Worm (Caenorhabditis elegans) whole organism, midembryonic: ENCODE results near the gene T06E6.1.

Experiments
- T22C8.4 ChIP-seq: fragments of 200-800 bp; sonication (Bioruptor generic); IDR thresholded peaks from 2 replicates; pipeline ENCODE4 v1.3.6; 2022; ENCODE audit warnings: missing genetic modification characterization, missing compliant biosample characterization
- cog-1 ChIP-seq: sonication (generic microtip); optimal IDR thresholded peaks from 2 replicates; lab custom pipeline; 2016; ENCODE audit warnings: missing genetic modification characterization, missing compliant biosample characterization
- flt-1 ChIP-seq: fragments of 200-800 bp; sonication (Bioruptor generic); IDR thresholded peaks from 2 replicates; pipeline ENCODE4 v1.3.6; 2022; ENCODE audit warnings: missing genetic modification characterization, missing compliant biosample characterization
- klf-2 ChIP-seq: fragments of 200-800 bp; sonication (Bioruptor generic); conservative IDR thresholded peaks from 2 replicates; pipeline ENCODE4 v1.3.6; 2022; ENCODE audit warnings: missing genetic modification reagents, missing genetic modification characterization, missing compliant biosample characterization
- med-1 ChIP-seq: sonication (generic microtip); optimal IDR thresholded peaks from 2 replicates; lab custom pipeline; 2017; ENCODE audit warnings: missing genetic modification characterization, mild to moderate bottlenecking, missing compliant biosample characterization, antibody characterized with exemption, missing genetic modification reagents; ENCODE audit not compliant: insufficient read depth
- ref-1 ChIP-seq: fragments of 200-800 bp; sonication (Bioruptor generic); conservative IDR thresholded peaks from 2 replicates; pipeline ENCODE4 v1.3.6; 2022; ENCODE audit warnings: missing genetic modification reagents, missing genetic modification characterization, missing compliant biosample characterization
- tab-1 ChIP-seq: fragments of 200-800 bp; sonication (Bioruptor generic); IDR thresholded peaks from 2 replicates; pipeline ENCODE4 v1.3.6; 2022; ENCODE audit warnings: missing genetic modification characterization, missing compliant biosample characterization
- ztf-23 ChIP-seq: fragments of 200-800 bp; sonication (Bioruptor generic); IDR thresholded peaks from 2 replicates; pipeline ENCODE4 v1.3.6; 2022; ENCODE audit warnings: missing genetic modification reagents, missing genetic modification characterization, missing compliant biosample characterization
- ztf-29 ChIP-seq: fragments of 200-800 bp; sonication (Bioruptor generic); IDR thresholded peaks from 2 replicates; pipeline ENCODE4 v1.3.6; 2022; ENCODE audit warnings: missing genetic modification reagents, missing genetic modification characterization, missing compliant biosample characterization

Gene T06E6.1

ce11 chrV:15350615-15351014, 44.1 kb downstream of the T06E6.1 start, which contains the start of gene clec-231:
Gene clec-231 (minus strand): TSS chrV:15350715.
- TF ChIP-seq ztf-29 (no peak), flt-1 (GFP tag; lab: Robert Waterston, UW) (no peak), ztf-23 (GFP tag; lab: Robert Waterston, UW) (no peak), med-1 (GFP tag; lab: Kevin White, UChicago) (no peak), klf-2 (GFP tag; lab: Robert Waterston, UW) (no peak), cog-1 (no peak)

- TF ChIP-seq tab-1 (GFP tag; lab: Robert Waterston, UW) (no peak), med-1 (GFP tag; lab: Kevin White, UChicago) (no peak), cog-1 (no peak), flt-1 (GFP tag; lab: Robert Waterston, UW) (no peak), ref-1 (GFP tag; lab: Robert Waterston, UW) (no peak), T22C8.4 (GFP tag; lab: Robert Waterston, UW) (no peak)
These were observed 45.7 kb downstream of the T06E6.1 start, which contains the start of gene clec-230 for ce11 chrV:15349044-15349443. Gene clec-230 (minus strand): TSS chrV:15349144.

DNA sequence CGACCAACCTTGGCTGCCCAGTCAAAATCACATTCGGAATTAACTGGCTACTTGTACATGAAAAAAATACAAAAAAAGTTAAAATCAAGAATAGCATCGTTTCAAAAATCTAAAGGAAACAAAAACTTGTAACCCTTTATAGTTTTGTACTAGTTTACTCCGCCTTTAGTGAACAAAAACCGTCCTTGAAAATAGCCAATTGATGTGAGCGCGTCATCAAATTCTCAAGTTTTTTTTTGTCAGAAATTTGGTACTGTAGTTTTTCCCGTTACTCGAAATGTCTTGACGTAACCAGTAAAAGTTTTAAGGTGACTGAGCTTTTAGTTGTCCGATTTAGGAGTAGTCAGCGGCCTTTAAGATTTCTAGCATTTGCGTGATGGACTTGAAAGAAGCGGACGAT, 47.5 kb downstream of the T06E6.1 start, which contains the start of gene C29F3.3:
Gene C29F3.3 (minus strand): TSS at position 101 of the 400 bp plus-strand sequence.
- TF ChIP-seq flt-1 (GFP tag; lab: Robert Waterston, UW) (no peak), med-1 (GFP tag; lab: Kevin White, UChicago) (no peak), ztf-29 (no peak), ztf-23 (GFP tag; lab: Robert Waterston, UW) (no peak), T22C8.4 (GFP tag; lab: Robert Waterston, UW) (no peak), klf-2 (GFP tag; lab: Robert Waterston, UW) (no peak), ref-1 (GFP tag; lab: Robert Waterston, UW) (no peak), tab-1 (GFP tag; lab: Robert Waterston, UW) (no peak), cog-1 (no peak)

DNA sequence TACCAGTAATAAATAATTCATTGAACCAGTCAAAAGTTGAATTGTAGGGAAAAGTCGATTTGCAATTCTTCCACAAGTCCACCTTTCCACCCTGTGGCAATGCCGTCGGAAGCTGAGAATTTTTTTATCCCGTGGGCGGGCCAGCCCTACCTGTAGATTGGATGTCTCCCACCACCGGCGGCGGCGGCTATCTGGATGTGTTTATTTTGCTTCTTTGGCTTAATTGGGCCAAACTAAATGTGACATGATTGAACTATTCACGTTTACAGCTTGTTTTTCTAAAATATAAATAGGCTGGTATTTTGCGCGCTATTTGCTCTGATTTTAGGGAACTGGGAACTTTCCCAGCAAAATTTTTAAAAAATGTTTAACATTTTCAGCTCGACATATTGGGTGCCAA, 50.3 kb downstream of the T06E6.1 start, which contains the start of gene wrt-8:
Gene wrt-8 (minus strand): TSS at position 101 of the 400 bp plus-strand sequence.
- TF ChIP-seq ztf-29 (no peak), klf-2 (GFP tag; lab: Robert Waterston, UW) (no peak), ref-1 (GFP tag; lab: Robert Waterston, UW) (no peak)
